Worm (Caenorhabditis elegans) whole organism, mixed stage, embryonic: ENCODE data around the gene F47G3.4.

Source experiments
- elt-1 ChIP-seq: sonication (generic microtip); optimal IDR thresholded peaks from 2 replicates; lab custom pipeline; 2017; ENCODE audit warnings: missing genetic modification characterization, mild to moderate bottlenecking, missing compliant biosample characterization, antibody characterized with exemption, moderate library complexity, borderline replicate concordance; ENCODE audit not compliant: insufficient read depth
- lin-13 ChIP-seq: fragments of 150-350 bp; optimal IDR thresholded peaks from 2 replicates; lab custom pipeline; 2014; ENCODE audit warnings: missing biosample characterization, missing genetic modification characterization
- nhr-237 ChIP-seq: fragments of 150-350 bp; optimal IDR thresholded peaks from 2 replicates; lab custom pipeline; 2014; ENCODE audit warnings: missing biosample characterization, missing genetic modification characterization
- ztf-11 ChIP-seq: fragments of 150-350 bp; optimal IDR thresholded peaks from 2 replicates; lab custom pipeline; 2014; ENCODE audit warnings: missing biosample characterization, missing genetic modification characterization

ce11 chrX:2347962-2348361 is 33.4 kb upstream of the F47G3.4 start:
- TF ChIP-seq nhr-237 (tag; lab: Kevin White, UChicago) (no peak), lin-13 (no peak), elt-1 (no peak), ztf-11 (tag; lab: Kevin White, UChicago) (no peak)
